Worm (Caenorhabditis elegans): Measurements from ENCODE around the gene F38H4.3.
A peak's percentile ranks its signal among the peaks of the same experiment; 100 is the strongest.
"Not testable (repeated sequence)": the region's sequence is repeated elsewhere in the genome, so short reads cannot be mapped to it uniquely, and the experiment has no call there.

The F38H4.3 gene

DNA sequence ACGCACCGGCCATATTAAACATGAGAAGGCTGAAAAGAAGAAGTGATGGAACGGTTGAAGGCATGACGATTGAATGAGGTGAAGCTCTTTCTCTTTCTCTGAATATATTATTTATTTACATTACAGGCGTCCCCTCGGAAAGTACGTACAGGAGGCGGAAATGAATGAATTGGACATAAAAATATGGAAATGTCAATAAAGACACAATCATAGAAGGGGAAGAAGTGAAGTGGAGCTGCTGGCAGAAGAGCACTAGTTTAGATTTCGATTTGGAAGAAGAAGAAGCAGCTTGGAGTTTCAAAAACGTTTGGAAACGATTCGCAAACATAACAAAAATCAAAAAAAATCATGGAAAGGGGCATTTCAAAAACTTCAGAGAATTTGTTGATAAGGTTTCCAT lies 38.2 kb upstream of the F38H4.3 start, which contains the start of gene H01G02.1:
Gene H01G02.1, minus strand, starts transcription at position 101 of the 400 bp plus-strand sequence.
- TF ChIP-seq tbx-37 (GFP tag; conservative IDR thresholded peaks at IDR 0.05) = no peak
- no peak for TF ChIP-seq ceh-36 (tag; optimal IDR thresholded peaks at IDR 0.05)
- no peak for TF ChIP-seq ets-7 (tag; optimal IDR thresholded peaks at IDR 0.05)
- no peak for TF ChIP-seq aly-1 (tag; optimal IDR thresholded peaks at IDR 0.05)
- no peak for TF ChIP-seq hmbx-1 (tag; optimal IDR thresholded peaks at IDR 0.05)
- no peak for TF ChIP-seq flt-1 (GFP tag; IDR thresholded peaks at IDR 0.05)
- no peak for TF ChIP-seq hnd-1 (tag; optimal IDR thresholded peaks at IDR 0.05)
- TF ChIP-seq F13C5.2 (tag; optimal IDR thresholded peaks at IDR 0.05) = no peak
- no peak for TF ChIP-seq sea-1 (GFP tag; conservative IDR thresholded peaks at IDR 0.05)
- no peak for TF ChIP-seq ceh-13 (GFP tag; optimal IDR thresholded peaks at IDR 0.05)
- TF ChIP-seq hmg-4 (GFP tag; optimal IDR thresholded peaks at IDR 0.05) = no peak
- TF ChIP-seq tra-4 (tag; optimal IDR thresholded peaks at IDR 0.05) = no peak
- no peak for TF ChIP-seq scrt-1 (GFP tag; IDR thresholded peaks at IDR 0.05)
- no peak for TF ChIP-seq ama-1 (optimal IDR thresholded peaks at IDR 0.05)
- no peak for TF ChIP-seq tbx-11 (GFP tag; IDR thresholded peaks at IDR 0.05)
- TF ChIP-seq pes-1 (GFP tag; IDR thresholded peaks at IDR 0.05) = no peak

DNA sequence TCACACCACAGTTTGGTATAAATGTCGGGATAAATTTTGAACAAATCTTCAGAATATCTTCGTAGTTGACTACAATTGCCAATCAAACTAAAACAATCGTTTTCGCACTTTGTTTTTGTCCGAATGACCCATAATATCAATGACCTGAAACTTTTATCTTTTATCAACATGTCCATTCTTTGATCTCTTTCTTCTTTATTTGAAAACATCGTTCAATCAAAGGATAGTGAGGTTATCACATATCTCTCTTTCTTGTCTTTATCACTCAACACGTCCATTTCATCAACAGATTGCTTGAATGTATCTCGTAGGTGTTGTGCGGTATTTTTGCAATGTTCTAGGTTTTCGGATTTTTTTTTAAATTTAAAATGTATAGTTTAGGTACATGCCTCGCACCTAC lies 33.2 kb upstream of the F38H4.3 start:
- no peak for TF ChIP-seq ets-7 (tag; optimal IDR thresholded peaks at IDR 0.05)
- no peak for TF ChIP-seq tra-4 (tag; optimal IDR thresholded peaks at IDR 0.05)
- no peak for TF ChIP-seq flt-1 (GFP tag; IDR thresholded peaks at IDR 0.05)
- TF ChIP-seq pes-1 (GFP tag; IDR thresholded peaks at IDR 0.05) = no peak
- no peak for TF ChIP-seq ceh-13 (GFP tag; optimal IDR thresholded peaks at IDR 0.05)
- TF ChIP-seq hmbx-1 (tag; optimal IDR thresholded peaks at IDR 0.05) = no peak
- no peak for TF ChIP-seq hnd-1 (tag; optimal IDR thresholded peaks at IDR 0.05)
- TF ChIP-seq F13C5.2 (tag; optimal IDR thresholded peaks at IDR 0.05) = no peak
- TF ChIP-seq ama-1 (optimal IDR thresholded peaks at IDR 0.05) = no peak
- TF ChIP-seq hmg-4 (GFP tag; optimal IDR thresholded peaks at IDR 0.05) = no peak
- no peak for TF ChIP-seq B0310.2 (tag; optimal IDR thresholded peaks at IDR 0.05)

DNA sequence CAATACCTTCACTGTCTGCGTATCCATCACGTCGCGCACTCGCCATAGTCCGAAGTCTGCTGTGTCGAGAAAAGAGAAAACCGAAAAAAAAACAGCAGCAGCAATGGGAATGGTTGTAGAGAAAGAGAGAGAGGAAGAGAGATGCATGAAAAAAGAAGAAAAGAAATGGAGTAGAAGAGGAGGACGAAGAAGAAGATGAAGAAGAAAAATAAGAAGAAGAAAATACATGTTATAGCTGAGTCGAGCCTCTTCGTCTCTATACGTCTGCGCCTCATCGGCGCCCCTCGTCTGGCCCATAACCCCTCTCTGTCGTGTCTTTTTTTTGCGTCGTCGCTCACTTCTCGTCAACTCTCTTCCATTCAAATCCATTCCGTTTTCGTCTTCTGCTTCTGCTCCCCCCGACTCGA lies 32.5 kb upstream of the F38H4.3 start:
- no peak for TF ChIP-seq tra-4 (tag; optimal IDR thresholded peaks at IDR 0.05)
- TF ChIP-seq F13C5.2 (tag; optimal IDR thresholded peaks at IDR 0.05) = peak; percentile 27

DNA sequence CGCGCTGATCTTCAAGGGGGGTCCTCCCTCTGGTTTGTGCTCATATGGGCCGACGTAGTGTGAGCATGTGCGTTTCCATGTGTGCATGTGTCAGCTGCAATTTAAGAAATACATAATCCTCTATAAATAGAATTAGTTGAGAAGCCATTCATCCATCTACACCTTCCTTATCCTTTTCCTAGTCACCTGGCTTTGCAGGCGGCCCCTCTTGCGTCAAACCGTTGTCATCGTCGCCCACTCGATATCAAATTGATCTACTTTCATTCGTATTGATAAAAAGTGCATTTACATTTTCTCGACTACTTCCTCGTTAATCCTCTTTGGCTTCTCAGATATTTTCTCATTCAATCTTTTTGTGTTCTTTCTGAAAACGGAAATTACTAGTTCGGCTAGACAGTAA lies 30.2 kb upstream of the F38H4.3 start:
- no peak for TF ChIP-seq ama-1 (optimal IDR thresholded peaks at IDR 0.05)
- no peak for TF ChIP-seq hmbx-1 (tag; optimal IDR thresholded peaks at IDR 0.05)

DNA sequence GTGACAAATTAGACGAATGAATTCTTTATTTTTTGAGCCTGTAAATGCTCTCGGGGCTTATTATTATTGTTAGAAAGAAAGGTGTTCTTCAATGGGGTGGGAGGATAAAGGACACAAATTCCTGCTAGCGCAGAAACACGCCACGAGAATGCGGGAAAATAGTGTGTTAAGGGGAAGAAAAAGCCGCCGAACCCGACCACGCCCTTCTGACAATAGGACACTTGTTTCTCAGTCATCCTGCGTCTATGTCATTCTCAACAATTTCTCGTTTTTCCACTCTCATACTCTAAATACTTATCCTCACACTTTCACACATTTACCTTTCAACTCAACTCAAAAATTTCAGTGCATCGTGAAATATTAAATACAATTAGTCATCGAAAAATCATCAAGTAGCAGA lies 28.3 kb upstream of the F38H4.3 start, which contains the start of gene M117.1:
Gene M117.1, plus strand, starts transcription at position 347 of the 400 bp plus-strand sequence.
- TF ChIP-seq pes-1 (GFP tag; IDR thresholded peaks at IDR 0.05) (no peak), hmbx-1 (tag; optimal IDR thresholded peaks at IDR 0.05) (no peak), tbx-37 (GFP tag; conservative IDR thresholded peaks at IDR 0.05) (no peak), ceh-36 (tag; optimal IDR thresholded peaks at IDR 0.05) (no peak)

DNA sequence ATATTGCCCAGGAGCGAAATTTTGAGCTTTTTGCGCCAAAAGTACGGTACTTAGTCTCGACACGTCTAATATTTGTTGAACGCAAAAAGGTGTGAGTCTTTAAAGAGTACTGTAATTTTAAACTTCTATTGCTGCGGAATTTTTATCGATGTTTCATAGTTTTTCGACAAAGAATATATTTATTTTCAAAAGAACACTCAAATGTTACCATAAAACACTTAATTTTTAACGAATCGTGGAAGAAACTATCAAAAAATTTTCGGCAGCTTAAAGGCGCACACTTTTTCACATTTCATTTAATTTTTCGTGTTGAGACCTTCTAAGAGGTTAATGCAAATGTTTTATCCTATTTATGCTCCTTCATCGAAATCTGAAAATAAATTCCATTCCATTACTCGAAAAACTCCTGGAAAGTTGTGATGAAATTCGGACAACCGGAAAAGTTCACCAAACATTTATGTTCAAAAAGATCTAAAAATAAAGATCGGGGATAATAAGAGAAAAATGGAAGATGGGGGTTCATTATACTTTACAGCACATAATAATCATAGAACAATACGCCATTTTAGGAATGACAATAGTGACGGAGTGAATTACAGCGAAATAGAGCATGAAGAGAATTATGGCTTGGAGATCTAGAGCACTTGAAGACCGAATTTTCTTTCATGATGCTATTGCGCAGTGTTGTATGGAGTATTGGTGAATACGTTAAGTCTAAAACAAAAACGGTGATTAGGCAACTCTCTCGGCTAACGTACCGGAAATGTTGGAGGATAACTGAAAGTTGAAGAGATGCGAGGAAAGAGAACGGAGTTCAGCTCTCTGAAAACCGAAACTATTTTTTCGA lies 21.9 kb upstream of the F38H4.3 start:
- TF ChIP-seq scrt-1 (GFP tag; IDR thresholded peaks at IDR 0.05) (no peak), ama-1 (optimal IDR thresholded peaks at IDR 0.05) (peak; percentile 41)

DNA sequence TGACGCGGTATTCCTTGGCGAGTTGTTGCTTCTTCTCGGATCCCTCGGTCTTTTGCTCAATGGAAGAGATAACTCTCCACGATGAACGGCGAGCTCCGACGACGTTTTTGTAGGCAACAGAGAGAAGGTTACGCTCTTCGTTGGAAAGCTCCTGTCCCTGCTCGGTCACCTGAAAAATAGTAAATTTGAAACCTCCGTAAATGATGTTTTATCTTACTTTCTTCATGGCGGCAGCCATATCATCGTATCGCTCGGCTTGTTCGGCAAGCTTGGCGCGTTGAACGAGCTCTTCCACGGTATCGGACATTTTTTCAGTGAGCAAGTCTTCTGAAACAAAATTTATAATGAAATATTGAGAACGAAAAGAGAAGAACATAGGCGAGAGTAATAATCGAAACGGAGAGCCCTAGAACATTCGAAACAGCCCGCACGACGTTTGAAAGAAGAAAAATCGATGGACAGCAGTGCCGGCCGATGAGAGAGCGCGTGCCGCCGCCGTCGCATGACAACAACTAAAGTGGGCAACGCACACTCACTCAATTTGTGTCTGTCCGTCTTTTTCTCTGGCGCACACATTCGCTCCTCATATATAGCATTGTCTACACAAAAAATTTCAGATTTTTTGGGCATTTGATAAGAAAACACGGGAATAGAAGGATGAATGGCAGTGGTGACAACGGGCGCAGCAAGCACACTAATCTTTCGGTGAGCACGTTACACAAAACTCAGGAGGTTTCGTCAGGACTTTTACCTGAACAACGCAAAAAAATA lies 20.4 kb upstream of the F38H4.3 start, which contains the start of the genes par-5 and M117.3:
Gene par-5, minus strand, starts transcription at position 334 of the 771 bp plus-strand sequence.
Gene M117.3, plus strand, starts transcription at position 616 of the 771 bp plus-strand sequence.
- TF ChIP-seq tbx-11 (GFP tag; IDR thresholded peaks at IDR 0.05) (peak; percentile 17; the same call in 1 of the 2 replicates), hmbx-1 (tag; optimal IDR thresholded peaks at IDR 0.05) (no peak), F13C5.2 (tag; optimal IDR thresholded peaks at IDR 0.05) (peak; percentile 52)

DNA sequence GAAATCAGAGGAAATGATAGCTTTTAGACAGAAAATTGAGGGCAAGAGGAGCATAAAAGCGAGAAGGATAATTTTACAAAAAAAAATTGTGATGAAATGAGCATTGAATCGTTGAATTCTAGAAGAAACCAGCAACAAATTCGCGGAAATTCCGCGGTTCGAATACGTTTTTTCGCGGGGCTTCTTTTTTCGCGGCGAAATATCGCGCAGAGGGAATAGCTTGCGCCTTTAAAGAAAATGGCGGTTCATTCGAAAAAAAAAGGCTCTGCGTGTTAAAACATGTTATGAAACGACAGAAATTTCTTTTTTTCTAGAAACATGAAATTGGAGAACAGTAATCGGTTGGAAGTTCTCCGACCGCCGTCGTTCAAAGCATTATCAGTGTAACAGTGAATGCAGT lies 19.8 kb upstream of the F38H4.3 start:
- TF ChIP-seq pes-1 (GFP tag; IDR thresholded peaks at IDR 0.05) = 0 out of 2 replicates have a peak, but pooled peaks have one; percentile 15
- TF ChIP-seq tbx-11 (GFP tag; IDR thresholded peaks at IDR 0.05) = no peak
- TF ChIP-seq flt-1 (GFP tag; IDR thresholded peaks at IDR 0.05) = no peak

DNA sequence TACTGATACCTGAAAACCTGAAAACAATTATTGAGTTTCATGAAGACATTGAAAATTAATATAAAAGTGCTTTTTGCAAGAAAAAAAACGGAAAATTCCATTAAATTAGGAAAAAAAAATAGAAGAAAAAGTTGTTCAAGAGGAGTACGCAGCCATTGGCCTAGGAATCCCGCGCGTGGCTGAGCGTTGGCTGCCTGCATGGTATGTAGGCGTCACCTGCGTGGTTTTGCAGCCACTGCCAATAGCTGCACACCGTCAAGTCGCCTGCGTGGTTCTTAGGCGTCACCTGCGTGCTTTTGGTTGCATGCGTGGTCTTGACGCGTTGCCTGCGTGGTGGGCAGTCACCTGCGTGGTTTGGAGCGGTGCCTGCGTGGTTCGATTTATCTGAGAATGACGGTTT lies 14.2 kb upstream of the F38H4.3 start, which contains the start of gene M117.6:
Gene M117.6, minus strand, starts transcription at position 101 of the 400 bp plus-strand sequence.
- not testable (repeated sequence) for TF ChIP-seq hmg-4 (GFP tag; optimal IDR thresholded peaks at IDR 0.05); aly-1 (tag; optimal IDR thresholded peaks at IDR 0.05); F13C5.2 (tag; optimal IDR thresholded peaks at IDR 0.05)

Data from whole organism, early embryonic.